In the genomic region with DNA sequence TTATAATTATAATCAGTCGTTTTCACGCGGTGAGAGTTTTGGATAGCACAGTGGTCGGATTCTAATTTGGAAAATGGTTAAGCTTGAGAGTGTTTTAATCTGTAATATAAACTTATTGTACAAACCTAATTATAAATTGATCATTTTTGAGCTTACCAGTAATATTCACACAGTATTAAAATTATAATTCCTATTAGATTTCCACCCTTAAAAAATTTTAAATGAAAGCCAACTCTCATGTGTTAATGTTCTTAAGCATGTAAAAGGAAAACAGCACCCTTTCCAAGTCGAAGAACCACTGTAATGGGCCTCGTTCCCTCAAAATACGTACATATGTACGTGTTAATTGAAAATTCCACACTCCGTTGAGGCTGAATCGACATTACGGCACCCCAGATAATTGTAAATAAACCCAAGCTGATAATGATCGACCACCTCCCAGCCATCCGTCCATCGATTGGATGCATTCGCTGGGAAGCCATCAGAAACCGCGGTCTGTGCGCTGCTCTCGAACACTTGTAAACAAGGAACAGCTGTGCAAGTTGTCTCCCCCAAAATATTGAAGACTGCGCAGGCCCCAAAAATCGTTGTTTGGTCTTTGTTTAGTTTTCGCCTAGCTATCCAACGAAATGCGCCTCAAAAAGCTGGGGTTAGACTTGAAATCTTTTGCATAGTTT, we compare ENCODE assay signal across 1 fruit fly cellular context.
TF ChIP-seq lines count a peak whose summit lies in the region.

No protein-coding gene starts in this region.

TF ChIP-seq in whole organism, embryonic, 481 proteins besides CTCF, POLR2A, EP300 and RAD21 (continued from another document):
- TF ChIP-seq odd (GFP tag; optimal IDR thresholded peaks at IDR 0.05; lab: Kevin White, UChicago): peak; percentile 1
- TF ChIP-seq CG12769 (tag; optimal IDR thresholded peaks at IDR 0.05; lab: Kevin White, UChicago): no peak
- 0 out of 3 replicates have a peak, but pooled peaks have one; percentile 50 for TF ChIP-seq ase (GFP tag; IDR thresholded peaks at IDR 0.05; lab: Robert Waterston, UW)
- TF ChIP-seq Blimp-1 (GFP tag; optimal IDR thresholded peaks at IDR 0.05; lab: Kevin White, UChicago): peak; percentile 61
- TF ChIP-seq prd (optimal IDR thresholded peaks at IDR 0.05; lab: Kevin White, UChicago): no peak
- peak; percentile 46; the same call in 2 of the 3 replicates for TF ChIP-seq prd (GFP tag; IDR thresholded peaks at IDR 0.05; lab: Robert Waterston, UW)
- peak; percentile 31 for TF ChIP-seq nerfin-1 (tag; optimal IDR thresholded peaks at IDR 0.05; lab: Kevin White, UChicago)
- TF ChIP-seq ems (GFP tag; optimal IDR thresholded peaks at IDR 0.05; lab: Kevin White, UChicago): peak; percentile 22
- TF ChIP-seq CG8765 (GFP tag; IDR thresholded peaks at IDR 0.05; lab: Robert Waterston, UW): 0 out of 2 replicates have a peak, but pooled peaks have one; percentile 28
- TF ChIP-seq D19B (GFP tag; optimal IDR thresholded peaks at IDR 0.05; lab: Kevin White, UChicago): no peak
- TF ChIP-seq CG17385 (GFP tag; optimal IDR thresholded peaks at IDR 0.05; lab: Kevin White, UChicago): peak; percentile 42
- peak; percentile 24; the same call in 1 of the 2 replicates for TF ChIP-seq Taf1 (GFP tag; IDR thresholded peaks at IDR 0.05; lab: Robert Waterston, UW)
- TF ChIP-seq CG1602 (GFP tag; optimal IDR thresholded peaks at IDR 0.05; lab: Kevin White, UChicago): peak; percentile 40
- no peak for TF ChIP-seq repo (GFP tag; optimal IDR thresholded peaks at IDR 0.05; lab: Kevin White, UChicago)
- peak; percentile 59 for TF ChIP-seq CG6689 (GFP tag; IDR thresholded peaks at IDR 0.05; lab: Robert Waterston, UW)
- peak; percentile 67 for TF ChIP-seq dysf (GFP tag; IDR thresholded peaks at IDR 0.05; lab: Robert Waterston, UW)
- TF ChIP-seq CG17802 (tag; optimal IDR thresholded peaks at IDR 0.05; lab: Kevin White, UChicago): no peak
- peak; percentile 12 for TF ChIP-seq trem (tag; optimal IDR thresholded peaks at IDR 0.05; lab: Kevin White, UChicago)
- TF ChIP-seq Sox100B (GFP tag; optimal IDR thresholded peaks at IDR 0.05; lab: Kevin White, UChicago): peak; percentile 53
- no peak for TF ChIP-seq Oaz (GFP tag; IDR thresholded peaks at IDR 0.05; lab: Robert Waterston, UW)
- no peak for TF ChIP-seq Bteb2 (GFP tag; optimal IDR thresholded peaks at IDR 0.05; lab: Kevin White, UChicago)
- peak; percentile 12 for TF ChIP-seq CG6254 (GFP tag; optimal IDR thresholded peaks at IDR 0.05; lab: Kevin White, UChicago)
- TF ChIP-seq chn (GFP tag; optimal IDR thresholded peaks at IDR 0.05; lab: Kevin White, UChicago): peak; percentile 25
- peak; percentile 57 for TF ChIP-seq lmd (GFP tag; IDR thresholded peaks at IDR 0.05; lab: Robert Waterston, UW)
- no peak for TF ChIP-seq Bgb (GFP tag; IDR thresholded peaks at IDR 0.05; lab: Robert Waterston, UW; ENCODE audit: partially characterized antibody)
- peak; percentile 72 for TF ChIP-seq sens (GFP tag; lab: Kevin White, UChicago)
- no peak for TF ChIP-seq Dad (GFP tag; optimal IDR thresholded peaks at IDR 0.05; lab: Kevin White, UChicago)
- peak; percentile 6; the same call in 1 of the 3 replicates for TF ChIP-seq ci (GFP tag; IDR thresholded peaks at IDR 0.05; lab: Robert Waterston, UW)
- peak; percentile 41; the same call in 1 of the 2 replicates for TF ChIP-seq CG11696 (GFP tag; IDR thresholded peaks at IDR 0.05; lab: Robert Waterston, UW)
- peak; percentile 43 for TF ChIP-seq D19A (tag; optimal IDR thresholded peaks at IDR 0.05; lab: Kevin White, UChicago)
- peak; percentile 69 for TF ChIP-seq grau (tag; optimal IDR thresholded peaks at IDR 0.05; lab: Kevin White, UChicago)
- no peak for TF ChIP-seq CG2889 (GFP tag; IDR thresholded peaks at IDR 0.05; lab: Robert Waterston, UW)
- no peak for TF ChIP-seq Optix (GFP tag; IDR thresholded peaks at IDR 0.05; lab: Robert Waterston, UW)
- no peak for TF ChIP-seq klu (GFP tag; IDR thresholded peaks at IDR 0.05; lab: Robert Waterston, UW)
- no peak for TF ChIP-seq CG13624 (GFP tag; optimal IDR thresholded peaks at IDR 0.05; lab: Kevin White, UChicago)
- peak; percentile 70; the same call in 2 of the 3 replicates for TF ChIP-seq CG11695 (GFP tag; IDR thresholded peaks at IDR 0.05; lab: Robert Waterston, UW)
- no peak for TF ChIP-seq peb (GFP tag; IDR thresholded peaks at IDR 0.05; lab: Robert Waterston, UW)
- TF ChIP-seq CG8388 (GFP tag; optimal IDR thresholded peaks at IDR 0.05; lab: Kevin White, UChicago): peak; percentile 54
- TF ChIP-seq Hmr (GFP tag; optimal IDR thresholded peaks at IDR 0.05; lab: Kevin White, UChicago): peak; percentile 51
- no peak for TF ChIP-seq CG31388 (GFP tag; optimal IDR thresholded peaks at IDR 0.05; lab: Kevin White, UChicago)
- 0 out of 3 replicates have a peak, but pooled peaks have one; percentile 9 for TF ChIP-seq CG17361 (GFP tag; IDR thresholded peaks at IDR 0.05; lab: Robert Waterston, UW)
- peak; percentile 50; the same call in 2 of the 3 replicates for TF ChIP-seq tgo (GFP tag; IDR thresholded peaks at IDR 0.05; lab: Robert Waterston, UW)
- peak; percentile 68 for TF ChIP-seq row (GFP tag; IDR thresholded peaks at IDR 0.05; lab: Robert Waterston, UW)
- peak; percentile 76 for TF ChIP-seq CG2678 (tag; optimal IDR thresholded peaks at IDR 0.05; lab: Kevin White, UChicago)
- peak; percentile 64 for TF ChIP-seq CG18262 (tag; optimal IDR thresholded peaks at IDR 0.05; lab: Kevin White, UChicago)
- TF ChIP-seq CG8281 (tag; optimal IDR thresholded peaks at IDR 0.05; lab: Kevin White, UChicago): no peak
- no peak for TF ChIP-seq Dip3 (GFP tag; optimal IDR thresholded peaks at IDR 0.05; lab: Kevin White, UChicago)
- TF ChIP-seq bbx (GFP tag; IDR thresholded peaks at IDR 0.05; lab: Robert Waterston, UW; ENCODE audit: partially characterized antibody): no peak
- TF ChIP-seq Atf-2 (GFP tag; optimal IDR thresholded peaks at IDR 0.05; lab: Kevin White, UChicago): no peak
- TF ChIP-seq fd96Cb (tag; optimal IDR thresholded peaks at IDR 0.05; lab: Kevin White, UChicago): peak; percentile 45
- TF ChIP-seq CG17359 (tag; optimal IDR thresholded peaks at IDR 0.05; lab: Kevin White, UChicago): peak; percentile 56
- no peak for TF ChIP-seq slp2 (GFP tag; optimal IDR thresholded peaks at IDR 0.05; lab: Kevin White, UChicago)
- TF ChIP-seq zfh2 (GFP tag; optimal IDR thresholded peaks at IDR 0.05; lab: Kevin White, UChicago): peak; percentile 14
- 0 out of 3 replicates have a peak, but pooled peaks have one; percentile 44 for TF ChIP-seq otp (GFP tag; IDR thresholded peaks at IDR 0.05; lab: Robert Waterston, UW)
- TF ChIP-seq CG9932 (GFP tag; IDR thresholded peaks at IDR 0.05; lab: Robert Waterston, UW): peak; percentile 38
- no peak for TF ChIP-seq CG43689 (GFP tag; IDR thresholded peaks at IDR 0.05; lab: Robert Waterston, UW)
- no peak for TF ChIP-seq CG17612 (GFP tag; IDR thresholded peaks at IDR 0.05; lab: Robert Waterston, UW)
- no peak for TF ChIP-seq CG11456 (GFP tag; IDR thresholded peaks at IDR 0.05; lab: Robert Waterston, UW)
- TF ChIP-seq tx (GFP tag; optimal IDR thresholded peaks at IDR 0.05; lab: Kevin White, UChicago): no peak
- 0 out of 2 replicates have a peak, but pooled peaks have one; percentile 8 for TF ChIP-seq E2f1 (GFP tag; IDR thresholded peaks at IDR 0.05; lab: Robert Waterston, UW)
- TF ChIP-seq nau (GFP tag; optimal IDR thresholded peaks at IDR 0.05; lab: Kevin White, UChicago): peak; percentile 8
- TF ChIP-seq jigr1 (GFP tag; IDR thresholded peaks at IDR 0.05; lab: Robert Waterston, UW): 0 out of 3 replicates have a peak, but pooled peaks have one; percentile 25
- TF ChIP-seq CG10267 (tag; optimal IDR thresholded peaks at IDR 0.05; lab: Kevin White, UChicago): peak; percentile 27
- TF ChIP-seq CG4707 (GFP tag; optimal IDR thresholded peaks at IDR 0.05; lab: Kevin White, UChicago): no peak
- TF ChIP-seq crp (GFP tag; optimal IDR thresholded peaks at IDR 0.05; lab: Kevin White, UChicago): peak in 1 of 2 experiments; percentile 34
- no peak for TF ChIP-seq CG7372 (GFP tag; IDR thresholded peaks at IDR 0.05; lab: Robert Waterston, UW)
- no peak for TF ChIP-seq gce (GFP tag; IDR thresholded peaks at IDR 0.05; lab: Robert Waterston, UW)
- TF ChIP-seq CG30020 (tag; optimal IDR thresholded peaks at IDR 0.05; lab: Kevin White, UChicago): peak; percentile 13
- no peak for TF ChIP-seq CG14965 (GFP tag; optimal IDR thresholded peaks at IDR 0.05; lab: Kevin White, UChicago; ENCODE audit: borderline replicate concordance)
- peak; percentile 65 for TF ChIP-seq ewg (GFP tag; optimal IDR thresholded peaks at IDR 0.05; lab: Kevin White, UChicago)
- no peak for TF ChIP-seq hb (GFP tag; IDR thresholded peaks at IDR 0.05; lab: Robert Waterston, UW; ENCODE audit: partially characterized antibody)
- peak; percentile 40 for TF ChIP-seq CG4424 (GFP tag; optimal IDR thresholded peaks at IDR 0.05; lab: Kevin White, UChicago)
- peak; percentile 39 for TF ChIP-seq CG4328 (GFP tag; optimal IDR thresholded peaks at IDR 0.05; lab: Kevin White, UChicago)
- TF ChIP-seq Dip2 (GFP tag; IDR thresholded peaks at IDR 0.05; lab: Robert Waterston, UW): no peak
- peak; percentile 45 for TF ChIP-seq Vsx1 (GFP tag; optimal IDR thresholded peaks at IDR 0.05; lab: Kevin White, UChicago)
- TF ChIP-seq stwl (tag; optimal IDR thresholded peaks at IDR 0.05; lab: Kevin White, UChicago): no peak
- TF ChIP-seq corto (GFP tag; optimal IDR thresholded peaks at IDR 0.05; lab: Kevin White, UChicago): no peak
- peak; percentile 62 for TF ChIP-seq CG32532 (GFP tag; IDR thresholded peaks at IDR 0.05; lab: Robert Waterston, UW)
- peak; percentile 64 for TF ChIP-seq Oli (tag; optimal IDR thresholded peaks at IDR 0.05; lab: Kevin White, UChicago)
- TF ChIP-seq CG6765 (GFP tag; optimal IDR thresholded peaks at IDR 0.05; lab: Kevin White, UChicago): peak; percentile 21
- TF ChIP-seq CG18599 (GFP tag; optimal IDR thresholded peaks at IDR 0.05; lab: Kevin White, UChicago): peak; percentile 50
- TF ChIP-seq CG12391 (tag; optimal IDR thresholded peaks at IDR 0.05; lab: Kevin White, UChicago): peak; percentile 63
- peak; percentile 68 for TF ChIP-seq CG2712 (tag; optimal IDR thresholded peaks at IDR 0.05; lab: Kevin White, UChicago)
- peak; percentile 38 for TF ChIP-seq CG10209 (GFP tag; optimal IDR thresholded peaks at IDR 0.05; lab: Kevin White, UChicago)
- TF ChIP-seq CG2120 (GFP tag; optimal IDR thresholded peaks at IDR 0.05; lab: Kevin White, UChicago): peak; percentile 51
- TF ChIP-seq CG13296 (GFP tag; optimal IDR thresholded peaks at IDR 0.05; lab: Kevin White, UChicago): peak; percentile 19
- no peak for TF ChIP-seq pan (optimal IDR thresholded peaks at IDR 0.05; lab: Kevin White, UChicago)
- peak in 1 of 2 experiments; percentile 43 for TF ChIP-seq pan (GFP tag; optimal IDR thresholded peaks at IDR 0.05 in 1 of 2, IDR thresholded peaks at IDR 0.05 in 1 of 2)
- 0 out of 3 replicates have a peak, but pooled peaks have one; percentile 35 for TF ChIP-seq CG11093 (GFP tag; IDR thresholded peaks at IDR 0.05; lab: Robert Waterston, UW)
- TF ChIP-seq kni (GFP tag; optimal IDR thresholded peaks at IDR 0.05; lab: Kevin White, UChicago): no peak
- TF ChIP-seq CG34422 (GFP tag; IDR thresholded peaks at IDR 0.05; lab: Robert Waterston, UW): no peak
- TF ChIP-seq Eip74EF (GFP tag; optimal IDR thresholded peaks at IDR 0.05; lab: Kevin White, UChicago): peak in 1 of 2 experiments; percentile 9
- TF ChIP-seq CG1233 (GFP tag; optimal IDR thresholded peaks at IDR 0.05; lab: Kevin White, UChicago): peak; percentile 54
- TF ChIP-seq CG7786 (GFP tag; optimal IDR thresholded peaks at IDR 0.05; lab: Kevin White, UChicago): no peak
- peak; percentile 12 for TF ChIP-seq CG11723 (GFP tag; optimal IDR thresholded peaks at IDR 0.05; lab: Kevin White, UChicago)
- no peak for TF ChIP-seq gcm (GFP tag; optimal IDR thresholded peaks at IDR 0.05; lab: Kevin White, UChicago)
- peak; percentile 23 for TF ChIP-seq pho (GFP tag; optimal IDR thresholded peaks at IDR 0.05; lab: Kevin White, UChicago)
- TF ChIP-seq pros (GFP tag; optimal IDR thresholded peaks at IDR 0.05; lab: Kevin White, UChicago): no peak
- TF ChIP-seq wek (GFP tag; optimal IDR thresholded peaks at IDR 0.05; lab: Kevin White, UChicago): no peak
- TF ChIP-seq CoRest (tag; optimal IDR thresholded peaks at IDR 0.05; lab: Kevin White, UChicago): peak; percentile 70
- peak; percentile 3 for TF ChIP-seq Deaf1 (tag; optimal IDR thresholded peaks at IDR 0.05; lab: Kevin White, UChicago)
- peak; percentile 12 to 21 for TF ChIP-seq Pdp1 (GFP tag; optimal IDR thresholded peaks at IDR 0.05; lab: Kevin White, UChicago)
- TF ChIP-seq dmrt99B (tag; optimal IDR thresholded peaks at IDR 0.05; lab: Kevin White, UChicago): peak; percentile 75
- TF ChIP-seq Hmx (GFP tag; optimal IDR thresholded peaks at IDR 0.05; lab: Kevin White, UChicago): no peak
- TF ChIP-seq Ada2b (GFP tag; IDR thresholded peaks at IDR 0.05; lab: Robert Waterston, UW): peak; percentile 41; the same call in 1 of the 2 replicates
- peak; percentile 79 for TF ChIP-seq gem (tag; optimal IDR thresholded peaks at IDR 0.05; lab: Kevin White, UChicago)
- TF ChIP-seq CrebB (tag; optimal IDR thresholded peaks at IDR 0.05; lab: Kevin White, UChicago): no peak
- TF ChIP-seq fd64A (GFP tag; optimal IDR thresholded peaks at IDR 0.05; lab: Kevin White, UChicago): peak; percentile 55
- TF ChIP-seq Ptx1 (GFP tag; IDR thresholded peaks at IDR 0.05; lab: Robert Waterston, UW): peak; percentile 58
- TF ChIP-seq CG13775 (GFP tag; optimal IDR thresholded peaks at IDR 0.05; lab: Kevin White, UChicago): peak; percentile 22
- peak; percentile 31 for TF ChIP-seq CG16815 (GFP tag; optimal IDR thresholded peaks at IDR 0.05; lab: Kevin White, UChicago)
- TF ChIP-seq mam (GFP tag; optimal IDR thresholded peaks at IDR 0.05; lab: Kevin White, UChicago): peak; percentile 12
- peak; percentile 69 for TF ChIP-seq CG15269 (tag; optimal IDR thresholded peaks at IDR 0.05; lab: Kevin White, UChicago)
- no peak for TF ChIP-seq eve (GFP tag; optimal IDR thresholded peaks at IDR 0.05; lab: Kevin White, UChicago)
- no peak for TF ChIP-seq CG4404 (GFP tag; IDR thresholded peaks at IDR 0.05; lab: Robert Waterston, UW)
- peak; percentile 11 for TF ChIP-seq CG10543 (GFP tag; optimal IDR thresholded peaks at IDR 0.05; lab: Kevin White, UChicago)
- no peak for TF ChIP-seq Mad (GFP tag; optimal IDR thresholded peaks at IDR 0.05; lab: Kevin White, UChicago)
